Worm (Caenorhabditis elegans) whole organism, early embryonic: ENCODE data around the gene str-61.
A peak's percentile ranks its signal among the peaks of the same experiment; 100 is the strongest.

Source experiments
- B0310.2 ChIP-seq: sonication (generic microtip); optimal IDR thresholded peaks from 2 replicates; lab custom pipeline; 2016; ENCODE audit warnings: mild to moderate bottlenecking, missing genetic modification characterization, missing compliant biosample characterization
- F13C5.2 ChIP-seq: sonication (generic microtip); optimal IDR thresholded peaks from 2 replicates; lab custom pipeline; 2017; ENCODE audit warnings: mild to moderate bottlenecking, missing genetic modification characterization, inconsistent platforms, missing compliant biosample characterization
- aly-1 ChIP-seq: sonication (generic microtip); optimal IDR thresholded peaks from 2 replicates; lab custom pipeline; 2016; ENCODE audit warnings: missing genetic modification characterization, missing compliant biosample characterization
- ama-1 ChIP-seq: fragments of 150-350 bp; optimal IDR thresholded peaks from 2 replicates; lab custom pipeline; 2014
- ceh-13 ChIP-seq: fragments of 200-800 bp; sonication (Bioruptor generic); optimal IDR thresholded peaks from 2 replicates; lab custom pipeline; 2018; ENCODE audit warnings: mild to moderate bottlenecking, missing genetic modification characterization, missing compliant biosample characterization
- ceh-36 ChIP-seq: sonication (generic microtip); optimal IDR thresholded peaks from 2 replicates; lab custom pipeline; 2016; ENCODE audit warnings: missing genetic modification characterization, inconsistent platforms, missing compliant biosample characterization
- ets-7 ChIP-seq: sonication (generic microtip); optimal IDR thresholded peaks from 2 replicates; lab custom pipeline; 2016; ENCODE audit warnings: missing genotype, missing genetic modification characterization, missing compliant biosample characterization
- flt-1 ChIP-seq: fragments of 200-800 bp; sonication (Bioruptor generic); IDR thresholded peaks from 2 replicates; pipeline ENCODE4 v1.3.6; 2022; ENCODE audit warnings: missing genetic modification characterization, missing compliant biosample characterization
- hmbx-1 ChIP-seq: sonication (generic microtip); optimal IDR thresholded peaks from 2 replicates; lab custom pipeline; 2016; ENCODE audit warnings: mild to moderate bottlenecking, missing genetic modification characterization, missing compliant biosample characterization
- hmg-4 ChIP-seq: fragments of 200-800 bp; sonication (Bioruptor generic); optimal IDR thresholded peaks from 2 replicates; lab custom pipeline; 2018; ENCODE audit warnings: mild to moderate bottlenecking, missing genetic modification characterization, missing compliant biosample characterization
- hnd-1 ChIP-seq: sonication (generic microtip); optimal IDR thresholded peaks from 2 replicates; lab custom pipeline; 2016; ENCODE audit warnings: missing genetic modification characterization, missing compliant biosample characterization
- pes-1 ChIP-seq: fragments of 200-800 bp; sonication (Bioruptor generic); IDR thresholded peaks from 2 replicates; pipeline ENCODE4 v1.3.6; 2022; ENCODE audit warnings: missing genetic modification reagents, missing genetic modification characterization, missing compliant biosample characterization
- scrt-1 ChIP-seq: fragments of 200-800 bp; sonication (Bioruptor generic); IDR thresholded peaks from 2 replicates; pipeline ENCODE4 v1.3.6; 2022; ENCODE audit warnings: missing genetic modification characterization, missing compliant biosample characterization
- sea-1 ChIP-seq: fragments of 200-800 bp; sonication (Bioruptor generic); conservative IDR thresholded peaks from 2 replicates; pipeline ENCODE4 v1.3.6; 2022; ENCODE audit warnings: missing genetic modification characterization, missing compliant biosample characterization
- tbx-11 ChIP-seq: fragments of 200-800 bp; sonication (Bioruptor generic); IDR thresholded peaks from 2 replicates; pipeline ENCODE4 v1.3.6; 2022; ENCODE audit warnings: missing genetic modification characterization, missing compliant biosample characterization
- tbx-37 ChIP-seq: fragments of 200-800 bp; sonication (Bioruptor generic); conservative IDR thresholded peaks from 2 replicates; pipeline ENCODE4 v1.3.6; 2022; ENCODE audit warnings: missing genetic modification reagents, missing genetic modification characterization, missing compliant biosample characterization
- tra-4 ChIP-seq: sonication (generic microtip); optimal IDR thresholded peaks from 2 replicates; lab custom pipeline; 2017; ENCODE audit warnings: missing genetic modification characterization, missing compliant biosample characterization

Gene str-61

ce11 chrV:16671190-16671589 lies at the start of gene str-61:
str-61 (minus strand) TSS chrV:16671290.
- no peak for TF ChIP-seq ceh-36 (tag; lab: Kevin White, UChicago)
- TF ChIP-seq sea-1, result no peak
- TF ChIP-seq tbx-37 (GFP tag; lab: Robert Waterston, UW), result no peak
- TF ChIP-seq hnd-1 (tag; lab: Kevin White, UChicago), result no peak
- TF ChIP-seq scrt-1 (GFP tag; lab: Robert Waterston, UW), result no peak
- TF ChIP-seq aly-1 (tag; lab: Kevin White, UChicago), result no peak
- no peak for TF ChIP-seq hmg-4 (GFP tag; lab: Kevin White, UChicago)
- no peak for TF ChIP-seq F13C5.2 (tag; lab: Kevin White, UChicago)
- no peak for TF ChIP-seq ets-7 (tag; lab: Kevin White, UChicago)

ce11 chrV:16716574-16716973 lies 45.5 kb upstream of the str-61 start, which contains the start of gene srh-137:
srh-137 (minus strand) TSS chrV:16716674.
- no peak for TF ChIP-seq B0310.2 (tag; lab: Kevin White, UChicago)
- no peak for TF ChIP-seq hmg-4 (GFP tag; lab: Kevin White, UChicago)
- TF ChIP-seq sea-1, result no peak
- TF ChIP-seq ets-7 (tag; lab: Kevin White, UChicago), result no peak
- TF ChIP-seq ceh-36 (tag; lab: Kevin White, UChicago), result no peak
- no peak for TF ChIP-seq tbx-11 (GFP tag; lab: Robert Waterston, UW)
- no peak for TF ChIP-seq flt-1 (GFP tag; lab: Robert Waterston, UW)
- no peak for TF ChIP-seq hnd-1 (tag; lab: Kevin White, UChicago)

DNA sequence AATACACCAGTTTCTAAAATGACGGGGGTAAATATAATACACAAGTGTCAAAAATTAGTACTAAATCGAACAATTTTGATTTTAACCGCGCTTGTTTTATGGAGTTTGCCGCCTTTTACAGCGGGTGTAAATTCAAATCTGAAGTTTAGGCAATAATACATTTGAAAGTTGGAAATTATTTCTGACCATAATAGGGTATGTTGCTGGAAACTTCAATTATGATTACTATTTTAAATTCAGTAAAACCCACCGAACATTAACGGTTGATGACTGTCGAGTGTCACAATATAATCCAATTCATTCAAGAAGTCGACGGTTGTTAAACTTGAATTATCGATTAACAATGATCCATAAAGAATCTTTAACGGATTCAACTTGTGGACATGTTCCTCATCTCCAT lies 42.7 kb upstream of the str-61 start:
- TF ChIP-seq sea-1, result no peak
- TF ChIP-seq ets-7 (tag; lab: Kevin White, UChicago), result no peak
- no peak for TF ChIP-seq B0310.2 (tag; lab: Kevin White, UChicago)

DNA sequence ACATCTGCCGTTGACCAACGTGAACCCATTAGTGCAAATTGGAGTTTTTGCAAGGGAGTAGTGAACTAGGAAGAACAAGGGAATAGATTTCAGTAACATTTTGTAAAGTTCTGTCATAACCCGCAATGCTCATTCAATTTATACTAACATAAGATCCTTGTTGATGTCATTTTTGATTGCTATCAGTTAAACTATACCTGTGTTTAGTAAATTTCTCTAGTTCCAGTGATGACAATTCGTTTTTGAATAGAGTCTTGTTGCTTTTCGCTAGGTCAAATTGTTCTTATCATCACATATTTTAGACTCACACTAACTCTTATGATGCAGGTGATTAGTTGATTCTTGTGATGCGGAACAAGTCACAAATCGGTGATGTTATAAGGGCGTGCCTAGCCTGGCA lies 35.5 kb upstream of the str-61 start, which contains the start of gene clec-9:
TSS of gene clec-9 (minus strand) at position 101 of the 400 bp plus-strand sequence.
- TF ChIP-seq sea-1, result no peak
- TF ChIP-seq aly-1 (tag; lab: Kevin White, UChicago), result no peak
- TF ChIP-seq tbx-37 (GFP tag; lab: Robert Waterston, UW), result no peak
- TF ChIP-seq hmg-4 (GFP tag; lab: Kevin White, UChicago), result no peak

- TF ChIP-seq tbx-11 (GFP tag; lab: Robert Waterston, UW) (peak; percentile 68), hmg-4 (GFP tag; lab: Kevin White, UChicago) (no peak), hmbx-1 (tag; lab: Kevin White, UChicago) (peak; percentile 71), flt-1 (GFP tag; lab: Robert Waterston, UW) (no peak), ets-7 (tag; lab: Kevin White, UChicago) (no peak), B0310.2 (tag; lab: Kevin White, UChicago) (no peak), ama-1 (lab: Kevin White, UChicago) (no peak), ceh-13 (GFP tag; lab: Kevin White, UChicago) (no peak), pes-1 (GFP tag; lab: Robert Waterston, UW) (no peak; the same call in 1 of the 2 replicates), tra-4 (tag; lab: Kevin White, UChicago) (no peak), scrt-1 (GFP tag; lab: Robert Waterston, UW) (no peak), hnd-1 (tag; lab: Kevin White, UChicago) (peak; percentile 63), tbx-37 (GFP tag; lab: Robert Waterston, UW) (no peak), ceh-36 (tag; lab: Kevin White, UChicago) (peak; percentile 51), sea-1 (no peak)
Measured at ce11 chrV:16699752-16700259, 28.7 kb upstream of the str-61 start, which contains the start of gene Y70C5C.1. Y70C5C.1 (plus strand) TSS chrV:16700209.

ce11 chrV:16697178-16697577 lies 26.1 kb upstream of the str-61 start, which contains the start of gene srw-41:
srw-41 (plus strand) TSS chrV:16697478.
- TF ChIP-seq ets-7 (tag; lab: Kevin White, UChicago) (no peak), hmg-4 (GFP tag; lab: Kevin White, UChicago) (no peak), hnd-1 (tag; lab: Kevin White, UChicago) (no peak), tra-4 (tag; lab: Kevin White, UChicago) (no peak), sea-1 (no peak), pes-1 (GFP tag; lab: Robert Waterston, UW) (no peak), F13C5.2 (tag; lab: Kevin White, UChicago) (no peak), ama-1 (lab: Kevin White, UChicago) (no peak), aly-1 (tag; lab: Kevin White, UChicago) (no peak)

- TF ChIP-seq ceh-13 (GFP tag; lab: Kevin White, UChicago), result no peak
- TF ChIP-seq F13C5.2 (tag; lab: Kevin White, UChicago), result no peak
- no peak for TF ChIP-seq tra-4 (tag; lab: Kevin White, UChicago)
- no peak for TF ChIP-seq ceh-36 (tag; lab: Kevin White, UChicago)
- no peak for TF ChIP-seq hmg-4 (GFP tag; lab: Kevin White, UChicago)
- TF ChIP-seq tbx-11 (GFP tag; lab: Robert Waterston, UW), result no peak
Measured at ce11 chrV:16695499-16695898, 24.4 kb upstream of the str-61 start.

- no peak for TF ChIP-seq tbx-11 (GFP tag; lab: Robert Waterston, UW)
- no peak for TF ChIP-seq tra-4 (tag; lab: Kevin White, UChicago)
- no peak for TF ChIP-seq hnd-1 (tag; lab: Kevin White, UChicago)
- TF ChIP-seq B0310.2 (tag; lab: Kevin White, UChicago), result no peak
- TF ChIP-seq ceh-36 (tag; lab: Kevin White, UChicago), result no peak
- TF ChIP-seq ama-1 (lab: Kevin White, UChicago), result no peak
- no peak for TF ChIP-seq scrt-1 (GFP tag; lab: Robert Waterston, UW)
- TF ChIP-seq F13C5.2 (tag; lab: Kevin White, UChicago), result no peak
- TF ChIP-seq ceh-13 (GFP tag; lab: Kevin White, UChicago), result no peak
- no peak for TF ChIP-seq aly-1 (tag; lab: Kevin White, UChicago)
- no peak for TF ChIP-seq pes-1 (GFP tag; lab: Robert Waterston, UW)
- TF ChIP-seq ets-7 (tag; lab: Kevin White, UChicago), result no peak
- TF ChIP-seq tbx-37 (GFP tag; lab: Robert Waterston, UW), result no peak
- no peak for TF ChIP-seq hmbx-1 (tag; lab: Kevin White, UChicago)
- TF ChIP-seq sea-1, result no peak
Measured at ce11 chrV:16694538-16694937, 23.4 kb upstream of the str-61 start, which contains the start of gene srz-101. srz-101 (plus strand) TSS chrV:16694838.
